Fruit fly (Drosophila melanogaster) Kc167 (cell line): ENCODE data around the gene CG13807.

Experiments
- Myc ChIP-seq: fragments of >200 bp; optimal IDR thresholded peaks from 2 replicates; lab custom pipeline; 2017; ENCODE audit warnings: missing external identifiers
- Sin3A ChIP-seq: fragments of >200 bp; optimal IDR thresholded peaks from 2 replicates; lab custom pipeline; 2018; ENCODE audit warnings: missing external identifiers
- h ChIP-seq: fragments of >200 bp; optimal IDR thresholded peaks from 3 replicates; lab custom pipeline; 2018; ENCODE audit warnings: missing external identifiers
- insv ChIP-seq: fragments of >200 bp; optimal IDR thresholded peaks from 3 replicates; lab custom pipeline; 2018; ENCODE audit warnings: missing external identifiers
- psq ChIP-seq: fragments of >200 bp; optimal IDR thresholded peaks from 2 replicates; lab custom pipeline; 2017; ENCODE audit warnings: missing external identifiers
- ttk ChIP-seq: sonication (Bioruptor generic); optimal IDR thresholded peaks from 2 replicates; lab custom pipeline; 2017; ENCODE audit warnings: missing external identifiers

The CG13807 gene

DNA sequence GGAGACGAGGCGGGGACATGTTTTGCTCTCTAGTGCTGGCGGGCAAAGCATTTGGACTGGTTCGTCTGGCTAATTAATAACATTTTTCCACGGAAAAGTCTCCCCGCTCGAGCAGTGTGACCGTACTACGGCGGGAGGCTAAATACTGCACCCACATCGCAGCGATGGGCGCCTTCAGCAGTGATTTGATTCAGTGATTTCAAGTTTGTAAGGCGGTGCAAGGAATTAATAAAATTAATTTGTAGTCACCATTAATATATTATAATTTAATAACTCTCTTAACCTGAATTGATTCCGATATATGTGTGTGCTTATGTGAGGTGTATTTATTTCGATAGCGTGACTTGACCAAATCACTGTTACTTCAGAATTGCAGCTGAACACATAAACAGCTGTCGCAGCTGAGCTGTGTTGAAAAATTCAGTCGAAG is at the start of gene CG13807, which contains the start of gene oxt:
Gene CG13807 (plus strand): TSS at position 405 of the 430 bp plus-strand sequence.
Gene oxt (minus strand): TSS at position 150 of the 430 bp plus-strand sequence.
- TF ChIP-seq insv (no peak), Myc (lab: Kevin White, UChicago) (no peak), psq (lab: Kevin White, UChicago) (no peak), ttk (lab: Kevin White, UChicago) (no peak), Sin3A (lab: Kevin White, UChicago) (no peak), h (lab: Kevin White, UChicago) (no peak)

- TF ChIP-seq psq (lab: Kevin White, UChicago): no peak
- TF ChIP-seq ttk (lab: Kevin White, UChicago): no peak
- TF ChIP-seq insv: no peak
- no peak for TF ChIP-seq Sin3A (lab: Kevin White, UChicago)
- TF ChIP-seq Myc (lab: Kevin White, UChicago): no peak
- TF ChIP-seq h (lab: Kevin White, UChicago): no peak
Measured at dm6 chr3L:2228367-2229171, 34.1 kb upstream of the CG13807 start.

- no peak for TF ChIP-seq ttk (lab: Kevin White, UChicago)
Measured at dm6 chr3L:2229172-2229696, 33.5 kb upstream of the CG13807 start, which contains the start of gene Oseg2. Oseg2 (plus strand) TSS chr3L:2229646.

DNA sequence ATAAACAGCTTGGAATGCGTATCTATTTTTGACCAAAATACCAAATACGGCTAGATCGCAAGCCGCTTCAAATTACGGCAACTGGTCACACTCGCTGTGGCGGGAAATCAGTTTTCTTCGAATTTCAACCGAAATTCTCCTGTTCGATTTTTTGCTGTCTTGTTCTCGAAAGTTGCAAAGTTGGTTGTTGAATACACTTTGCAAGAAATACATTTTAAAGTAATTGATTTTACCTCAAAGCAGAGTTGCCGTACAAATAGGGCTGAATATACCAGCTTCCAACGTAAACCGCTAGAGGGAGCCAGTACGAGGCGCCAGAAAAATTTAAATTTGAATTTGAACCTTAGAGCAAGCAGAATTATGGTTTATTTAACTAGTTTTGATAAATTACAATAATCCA is 25.7 kb upstream of the CG13807 start, which contains the start of gene CG9018:
Gene CG9018 (minus strand): TSS at position 43 of the 400 bp plus-strand sequence.
- TF ChIP-seq insv: no peak
- TF ChIP-seq psq (lab: Kevin White, UChicago): no peak
- no peak for TF ChIP-seq Myc (lab: Kevin White, UChicago)
- TF ChIP-seq Sin3A (lab: Kevin White, UChicago): no peak
- no peak for TF ChIP-seq h (lab: Kevin White, UChicago)
- TF ChIP-seq ttk (lab: Kevin White, UChicago): no peak

DNA sequence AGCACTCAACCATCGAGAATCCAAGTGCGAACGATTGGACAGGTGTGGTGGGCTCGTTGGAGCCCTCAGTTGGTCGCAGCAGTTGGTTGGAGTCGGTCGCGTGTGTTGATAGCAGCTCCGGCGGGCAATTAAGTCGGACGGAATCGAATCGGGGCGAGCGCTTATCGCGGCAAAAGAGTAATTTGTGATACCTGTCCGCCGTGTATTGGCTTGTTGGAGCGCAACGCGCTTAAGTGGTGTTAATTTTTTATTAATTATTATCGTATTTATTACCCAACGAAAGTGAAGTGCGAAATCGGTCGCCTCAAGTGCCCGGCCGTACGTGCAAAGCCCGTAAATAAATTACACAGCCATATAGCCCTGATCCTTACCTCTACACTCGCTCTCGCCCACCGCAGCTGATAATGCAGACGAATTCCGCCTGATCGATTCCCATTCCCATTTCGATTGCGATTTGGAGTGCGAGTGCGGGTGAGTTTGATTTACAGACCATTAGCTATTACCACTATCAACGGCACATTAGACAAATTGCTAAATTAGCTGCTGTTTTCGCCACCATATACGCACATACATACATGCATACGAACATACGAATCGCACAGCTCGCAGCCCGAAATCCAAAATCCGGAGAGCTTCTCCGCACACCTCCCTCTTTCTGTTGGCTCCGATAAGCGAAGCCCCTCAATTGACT is 25.0 kb upstream of the CG13807 start, which contains the start of gene ACXD:
Gene ACXD (plus strand): TSS at position 66 of the 691 bp plus-strand sequence.
- TF ChIP-seq Myc (lab: Kevin White, UChicago) (no peak), ttk (lab: Kevin White, UChicago) (no peak), insv (no peak), psq (lab: Kevin White, UChicago) (no peak), h (lab: Kevin White, UChicago) (no peak), Sin3A (lab: Kevin White, UChicago) (no peak)

DNA sequence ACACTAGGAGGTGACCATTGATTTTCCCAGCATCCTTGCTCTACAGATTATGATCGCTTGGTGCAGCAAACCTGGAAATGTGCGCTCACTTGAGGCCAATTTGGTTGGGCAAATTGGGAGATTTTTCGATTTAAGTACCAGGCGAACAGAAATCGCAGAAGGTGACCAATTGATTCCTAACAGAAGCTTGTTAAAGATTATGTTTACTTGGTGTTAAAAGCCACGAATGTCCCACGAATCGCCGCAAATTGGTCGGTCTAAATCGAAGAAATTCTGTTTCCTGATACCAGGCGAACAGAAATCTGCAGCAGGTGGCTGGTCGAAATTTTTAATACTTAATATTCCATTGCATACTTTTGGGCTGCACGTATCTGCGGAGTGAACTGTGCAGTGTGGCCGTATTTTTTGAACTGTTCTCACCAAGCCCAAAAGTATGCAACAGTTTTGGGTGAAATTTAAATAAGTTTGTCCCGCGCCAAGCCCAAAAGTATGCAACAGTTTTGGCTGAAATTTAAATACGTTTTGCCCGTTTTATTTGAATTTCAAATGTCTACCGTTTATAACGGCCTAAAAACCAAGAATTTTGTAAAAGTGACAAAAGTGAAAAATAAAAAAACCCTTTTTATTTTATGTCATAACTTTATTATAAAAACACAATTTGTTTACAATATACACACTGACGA is 18.7 kb upstream of the CG13807 start, which contains the start of gene CG32301:
Gene CG32301 (plus strand): TSS at position 633 of the 683 bp plus-strand sequence.
- TF ChIP-seq ttk (lab: Kevin White, UChicago): no peak
- no peak for TF ChIP-seq h (lab: Kevin White, UChicago)
- TF ChIP-seq Sin3A (lab: Kevin White, UChicago): no peak
- no peak for TF ChIP-seq insv
- no peak for TF ChIP-seq psq (lab: Kevin White, UChicago)
- no peak for TF ChIP-seq Myc (lab: Kevin White, UChicago)

DNA sequence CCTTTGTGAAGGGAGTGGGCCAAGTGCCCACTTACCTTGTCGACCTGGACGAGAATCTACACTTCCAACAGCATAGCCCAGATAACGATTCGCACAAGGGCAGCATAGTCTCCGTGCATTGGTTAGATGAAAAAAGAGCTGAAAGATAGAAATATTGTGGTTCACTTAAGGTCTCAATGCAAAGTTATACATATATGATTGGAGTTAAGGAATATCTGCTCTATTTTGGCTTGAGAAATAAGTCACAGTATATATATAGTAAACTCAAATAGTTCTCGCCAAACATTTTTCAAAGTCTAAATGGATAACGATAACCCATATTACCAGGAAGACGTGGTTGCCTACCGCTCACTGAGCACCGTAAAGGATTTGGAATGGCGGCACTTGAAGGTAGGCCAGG is 14.4 kb upstream of the CG13807 start, which contains the start of gene CG32305:
Gene CG32305 (plus strand): TSS at position 301 of the 400 bp plus-strand sequence.
- no peak for TF ChIP-seq ttk (lab: Kevin White, UChicago)
- no peak for TF ChIP-seq insv
- no peak for TF ChIP-seq h (lab: Kevin White, UChicago)
- no peak for TF ChIP-seq Sin3A (lab: Kevin White, UChicago)
- no peak for TF ChIP-seq Myc (lab: Kevin White, UChicago)
- no peak for TF ChIP-seq psq (lab: Kevin White, UChicago)

DNA sequence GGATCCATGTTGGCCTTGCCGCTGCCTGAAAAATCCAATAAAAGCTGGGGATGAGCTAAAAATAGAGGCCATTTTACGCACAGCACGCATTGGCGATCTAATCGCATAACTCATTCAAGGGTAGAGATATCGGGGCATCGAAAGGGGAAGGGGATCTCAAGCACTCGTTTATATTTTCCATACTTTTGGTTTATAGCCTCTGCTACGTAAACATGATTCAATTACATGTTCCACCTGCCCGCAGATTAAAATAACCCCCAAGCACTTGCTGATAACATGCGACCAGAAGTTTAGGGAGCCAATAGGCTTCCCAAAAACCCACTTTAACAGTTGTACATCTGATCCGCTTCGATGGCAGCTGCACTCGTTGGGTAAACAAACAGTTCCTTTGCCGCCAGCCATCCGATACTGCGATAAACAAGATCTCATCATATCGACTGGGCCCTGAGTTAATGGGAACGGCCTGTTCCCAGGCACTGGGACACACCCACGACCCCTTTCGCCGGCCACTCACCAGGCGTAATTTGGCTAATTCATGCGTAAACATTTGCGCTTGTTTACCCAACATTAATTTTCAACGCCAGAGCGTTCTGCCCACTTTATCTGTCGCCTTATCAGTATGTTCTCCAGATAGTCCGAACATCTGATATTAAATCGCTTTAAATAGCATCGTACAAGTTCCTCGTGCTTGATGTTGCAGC is 8.6 kb upstream of the CG13807 start:
- TF ChIP-seq Myc (lab: Kevin White, UChicago): no peak
- no peak for TF ChIP-seq ttk (lab: Kevin White, UChicago)
- TF ChIP-seq Sin3A (lab: Kevin White, UChicago): no peak
- TF ChIP-seq insv: no peak
- TF ChIP-seq h (lab: Kevin White, UChicago): no peak
- no peak for TF ChIP-seq psq (lab: Kevin White, UChicago)

DNA sequence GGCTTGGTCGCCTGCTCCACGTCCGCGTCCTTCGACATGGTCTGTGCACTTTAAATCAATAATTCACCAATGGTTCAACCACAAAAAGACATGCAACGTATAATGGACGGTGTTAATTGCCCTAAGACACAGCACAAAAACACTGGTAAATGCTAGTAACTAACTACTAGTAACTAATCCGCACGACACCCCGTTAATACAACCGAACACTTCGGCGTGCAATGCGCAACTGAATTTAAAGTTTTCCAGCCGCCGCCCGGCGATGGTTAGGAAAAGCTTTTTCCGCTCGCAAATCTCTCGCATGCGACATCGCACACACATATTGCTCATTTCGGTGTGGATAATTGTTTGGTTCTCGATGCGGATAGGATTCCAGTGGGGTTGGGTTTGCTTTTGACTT is 6.9 kb upstream of the CG13807 start:
- TF ChIP-seq insv (no peak), h (lab: Kevin White, UChicago) (no peak), psq (lab: Kevin White, UChicago) (no peak), Sin3A (lab: Kevin White, UChicago) (no peak), ttk (lab: Kevin White, UChicago) (no peak), Myc (lab: Kevin White, UChicago) (no peak)

DNA sequence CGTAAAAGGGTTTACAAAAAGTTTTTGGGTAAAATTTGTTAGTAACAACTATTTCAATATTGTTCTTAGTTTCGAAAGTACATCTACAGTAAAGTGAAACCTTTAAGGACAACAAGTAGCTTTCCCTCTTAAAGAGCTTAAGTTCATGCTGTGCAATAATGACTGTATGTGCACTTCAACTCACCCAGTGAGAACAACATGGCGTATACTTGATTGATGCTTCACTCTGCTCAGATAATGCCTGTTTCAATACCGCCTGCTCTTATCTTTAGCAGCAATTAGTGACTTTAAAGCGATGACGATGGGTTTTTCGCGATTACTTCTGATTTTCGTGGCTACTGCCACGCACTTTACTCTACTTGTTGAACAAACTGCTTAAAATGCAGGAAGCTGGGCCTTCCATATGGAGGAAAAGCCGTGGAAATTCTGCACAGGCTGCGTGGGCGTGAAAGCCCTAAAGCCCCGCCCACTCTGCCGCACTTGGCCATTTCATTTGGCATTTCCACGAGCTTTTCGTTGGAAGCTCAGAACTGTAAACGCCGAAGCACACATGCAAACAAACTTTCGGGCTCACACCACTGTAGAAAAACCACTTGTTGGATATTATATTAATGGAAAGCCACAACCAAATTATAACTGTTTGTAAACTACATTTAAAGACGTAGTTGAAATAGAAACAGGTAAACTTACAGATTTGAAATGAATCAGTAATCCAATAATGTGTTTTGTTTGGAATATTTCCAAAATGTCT is 6.1 kb upstream of the CG13807 start:
- TF ChIP-seq insv (no peak), h (lab: Kevin White, UChicago) (no peak), ttk (lab: Kevin White, UChicago) (no peak), Myc (lab: Kevin White, UChicago) (no peak), Sin3A (lab: Kevin White, UChicago) (no peak), psq (lab: Kevin White, UChicago) (no peak)
